Fruit fly (Drosophila melanogaster): ENCODE data around the gene Eip93F.

Eip93F gene

DNA sequence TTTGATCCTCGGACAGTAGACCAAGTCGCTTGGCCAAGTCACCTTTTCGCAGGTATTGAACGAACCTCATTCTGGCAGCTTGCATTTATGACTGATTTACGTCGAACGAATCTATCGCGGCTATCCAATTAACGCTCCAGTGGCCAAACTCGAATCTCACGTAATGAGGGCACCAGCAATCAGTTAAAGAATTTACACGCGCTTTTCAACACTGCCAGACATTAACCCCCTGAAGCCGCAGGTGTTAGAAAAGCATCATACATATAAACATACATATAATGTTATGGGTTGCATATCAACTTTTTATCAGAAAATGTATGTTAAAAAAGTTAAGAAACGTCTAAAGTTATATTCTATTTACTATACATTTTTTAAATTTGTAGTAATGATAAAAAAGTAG lies 76.4 kb downstream of the Eip93F start, which contains the start of gene CG6028:
Gene CG6028 (minus strand): TSS at position 187 of the 400 bp plus-strand sequence.
- TF ChIP-seq CG33017 (tag; optimal IDR thresholded peaks at IDR 0.05) (peak; percentile 47), CG14711 (tag; optimal IDR thresholded peaks at IDR 0.05) (peak; percentile 12), cnc (optimal IDR thresholded peaks at IDR 0.05) (no peak), bab1 (GFP tag; optimal IDR thresholded peaks at IDR 0.05) (peak; percentile 58), CG5204 (GFP tag; optimal IDR thresholded peaks at IDR 0.05) (no peak), CG11617 (GFP tag; optimal IDR thresholded peaks at IDR 0.05) (no peak), toe (GFP tag; optimal IDR thresholded peaks at IDR 0.05) (peak; percentile 34), Mnt (GFP tag; optimal IDR thresholded peaks at IDR 0.05) (peak; percentile 53), CG12768 (GFP tag; optimal IDR thresholded peaks at IDR 0.05) (peak; percentile 64), Crg-1 (GFP tag; optimal IDR thresholded peaks at IDR 0.05) (peak; percentile 27), CG7045 (GFP tag; optimal IDR thresholded peaks at IDR 0.05) (no peak), tj (GFP tag; optimal IDR thresholded peaks at IDR 0.05) (no peak), cic (GFP tag; optimal IDR thresholded peaks at IDR 0.05) (peak; percentile 11), CG7101 (tag; optimal IDR thresholded peaks at IDR 0.05) (peak; percentile 38), kay (GFP tag; ENCODE audit: borderline replicate concordance) (no peak), Hr96 (GFP tag; optimal IDR thresholded peaks at IDR 0.05) (peak; percentile 50), pad (GFP tag; optimal IDR thresholded peaks at IDR 0.05) (peak; percentile 45), ovo (GFP tag; optimal IDR thresholded peaks at IDR 0.05) (peak; percentile 9), Clk (GFP tag; optimal IDR thresholded peaks at IDR 0.05) (no peak), CG1620 (GFP tag; optimal IDR thresholded peaks at IDR 0.05) (peak; percentile 47)

DNA sequence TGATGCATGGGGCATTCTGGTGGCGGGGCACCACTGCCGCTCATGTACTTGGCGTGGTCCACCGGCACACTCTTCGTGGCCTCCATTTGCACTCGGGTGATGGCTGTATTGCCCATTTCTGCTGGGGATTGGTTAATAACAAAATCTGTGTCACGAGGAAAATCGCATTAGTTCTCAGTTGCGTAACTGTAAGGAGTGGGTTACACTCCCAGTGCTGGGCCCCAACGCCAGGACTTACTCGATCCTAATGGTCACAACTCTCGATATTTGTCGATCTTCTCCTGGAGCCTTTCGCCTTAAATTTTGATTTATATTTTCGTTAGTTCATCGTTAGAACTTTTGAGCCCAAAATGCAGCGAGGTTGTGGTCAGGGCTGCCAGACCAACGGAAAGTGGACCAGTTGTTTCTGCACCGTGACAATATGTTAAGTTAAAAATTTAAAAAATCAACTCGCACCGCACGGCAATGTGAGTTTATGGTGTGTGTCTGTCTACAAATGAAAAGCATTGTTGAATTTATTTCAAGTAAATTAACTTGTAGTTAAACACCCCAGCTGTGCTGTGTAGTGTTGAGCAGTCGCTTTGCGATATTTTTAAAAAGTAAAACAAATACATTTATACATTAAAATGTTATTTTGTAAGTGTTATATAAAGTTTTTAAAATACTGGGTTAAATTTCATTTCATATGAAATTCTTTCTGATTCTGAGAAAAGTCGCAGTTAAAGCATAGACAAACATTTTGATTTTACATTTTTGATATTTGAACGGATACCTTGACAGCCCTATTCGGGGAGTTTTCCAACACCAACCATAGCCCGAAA lies 78.2 kb downstream of the Eip93F start, which contains the start of the genes Cchl and ND-42:
Gene Cchl (minus strand): TSS at position 559 of the 821 bp plus-strand sequence.
Gene ND-42 (plus strand): TSS at position 788 of the 821 bp plus-strand sequence.
- TF ChIP-seq cic (GFP tag; optimal IDR thresholded peaks at IDR 0.05): peak; percentile 47
- TF ChIP-seq bab1 (GFP tag; optimal IDR thresholded peaks at IDR 0.05): peak; percentile 84
- TF ChIP-seq CG7101 (tag; optimal IDR thresholded peaks at IDR 0.05): peak; percentile 91
- TF ChIP-seq Crg-1 (GFP tag; optimal IDR thresholded peaks at IDR 0.05): peak; percentile 91
- TF ChIP-seq CG14711 (tag; optimal IDR thresholded peaks at IDR 0.05): peak; percentile 93
- TF ChIP-seq kay (GFP tag; ENCODE audit: borderline replicate concordance): no peak
- TF ChIP-seq CG5204 (GFP tag; optimal IDR thresholded peaks at IDR 0.05): no peak
- TF ChIP-seq pad (GFP tag; optimal IDR thresholded peaks at IDR 0.05): peak; percentile 84
- TF ChIP-seq cnc (optimal IDR thresholded peaks at IDR 0.05): no peak
- peak; percentile 93 for TF ChIP-seq CG12768 (GFP tag; optimal IDR thresholded peaks at IDR 0.05)
- peak; percentile 69 for TF ChIP-seq ovo (GFP tag; optimal IDR thresholded peaks at IDR 0.05)
- peak; percentile 81 for TF ChIP-seq CG33017 (tag; optimal IDR thresholded peaks at IDR 0.05)
- TF ChIP-seq Clk (GFP tag; optimal IDR thresholded peaks at IDR 0.05): peak; percentile 57
- no peak for TF ChIP-seq Hr96 (GFP tag; optimal IDR thresholded peaks at IDR 0.05)
- peak; percentile 84 for TF ChIP-seq CG7045 (GFP tag; optimal IDR thresholded peaks at IDR 0.05)
- peak; percentile 94 for TF ChIP-seq CG11617 (GFP tag; optimal IDR thresholded peaks at IDR 0.05)
- TF ChIP-seq toe (GFP tag; optimal IDR thresholded peaks at IDR 0.05): no peak
- TF ChIP-seq Mnt (GFP tag; optimal IDR thresholded peaks at IDR 0.05): peak; percentile 82
- TF ChIP-seq CG1620 (GFP tag; optimal IDR thresholded peaks at IDR 0.05): peak; percentile 88
- TF ChIP-seq tj (GFP tag; optimal IDR thresholded peaks at IDR 0.05): peak; percentile 63

DNA sequence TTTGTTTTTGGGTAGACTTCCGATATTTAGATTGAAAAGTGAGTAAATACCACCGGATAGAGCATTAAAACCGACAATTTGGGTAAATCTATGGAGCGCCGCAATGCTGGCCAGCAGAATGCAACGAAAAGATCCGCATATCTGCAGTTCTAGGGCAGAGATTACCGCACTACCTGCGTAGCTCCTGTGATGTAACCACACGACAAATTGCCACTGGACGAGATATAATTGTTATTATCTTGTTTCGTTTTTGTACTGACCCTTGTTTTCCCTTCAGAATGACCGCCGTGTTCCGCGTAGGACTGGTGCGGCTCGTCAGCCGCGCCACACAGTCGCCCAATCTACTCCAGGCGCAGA lies 78.8 kb downstream of the Eip93F start:
- TF ChIP-seq pad (GFP tag; optimal IDR thresholded peaks at IDR 0.05) (no peak), kay (GFP tag; ENCODE audit: borderline replicate concordance) (no peak), CG14711 (tag; optimal IDR thresholded peaks at IDR 0.05) (no peak), CG7101 (tag; optimal IDR thresholded peaks at IDR 0.05) (no peak), cnc (optimal IDR thresholded peaks at IDR 0.05) (no peak), Hr96 (GFP tag; optimal IDR thresholded peaks at IDR 0.05) (no peak), CG12768 (GFP tag; optimal IDR thresholded peaks at IDR 0.05) (no peak), CG7045 (GFP tag; optimal IDR thresholded peaks at IDR 0.05) (no peak), tj (GFP tag; optimal IDR thresholded peaks at IDR 0.05) (no peak), cic (GFP tag; optimal IDR thresholded peaks at IDR 0.05) (no peak), toe (GFP tag; optimal IDR thresholded peaks at IDR 0.05) (no peak), CG11617 (GFP tag; optimal IDR thresholded peaks at IDR 0.05) (no peak)

DNA sequence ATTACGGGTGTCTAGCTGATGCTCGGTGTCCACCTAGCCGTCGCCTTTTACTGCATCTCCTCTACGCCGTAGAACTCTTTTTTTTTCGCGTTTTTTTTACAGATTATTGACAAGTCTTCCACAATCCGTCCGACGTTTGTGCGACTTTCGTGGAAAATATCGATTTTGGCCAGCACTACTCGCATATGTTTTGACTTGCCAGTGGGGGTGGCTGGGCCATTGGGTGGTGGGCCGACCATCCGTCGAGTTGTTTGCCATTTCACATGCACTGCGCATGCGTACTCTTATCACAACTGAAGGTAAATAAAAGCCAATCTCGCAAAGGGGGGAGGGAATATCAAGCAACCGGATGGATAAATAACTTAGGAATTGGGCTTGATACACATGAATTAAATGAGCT lies 82.8 kb downstream of the Eip93F start, which contains the start of gene CG13409:
Gene CG13409 (minus strand): TSS at position 163 of the 400 bp plus-strand sequence.
- TF ChIP-seq pad (GFP tag; optimal IDR thresholded peaks at IDR 0.05) (no peak), CG11617 (GFP tag; optimal IDR thresholded peaks at IDR 0.05) (no peak), Clk (GFP tag; optimal IDR thresholded peaks at IDR 0.05) (no peak), CG33017 (tag; optimal IDR thresholded peaks at IDR 0.05) (no peak), Mnt (GFP tag; optimal IDR thresholded peaks at IDR 0.05) (no peak), ovo (GFP tag; optimal IDR thresholded peaks at IDR 0.05) (no peak), Crg-1 (GFP tag; optimal IDR thresholded peaks at IDR 0.05) (no peak)

DNA sequence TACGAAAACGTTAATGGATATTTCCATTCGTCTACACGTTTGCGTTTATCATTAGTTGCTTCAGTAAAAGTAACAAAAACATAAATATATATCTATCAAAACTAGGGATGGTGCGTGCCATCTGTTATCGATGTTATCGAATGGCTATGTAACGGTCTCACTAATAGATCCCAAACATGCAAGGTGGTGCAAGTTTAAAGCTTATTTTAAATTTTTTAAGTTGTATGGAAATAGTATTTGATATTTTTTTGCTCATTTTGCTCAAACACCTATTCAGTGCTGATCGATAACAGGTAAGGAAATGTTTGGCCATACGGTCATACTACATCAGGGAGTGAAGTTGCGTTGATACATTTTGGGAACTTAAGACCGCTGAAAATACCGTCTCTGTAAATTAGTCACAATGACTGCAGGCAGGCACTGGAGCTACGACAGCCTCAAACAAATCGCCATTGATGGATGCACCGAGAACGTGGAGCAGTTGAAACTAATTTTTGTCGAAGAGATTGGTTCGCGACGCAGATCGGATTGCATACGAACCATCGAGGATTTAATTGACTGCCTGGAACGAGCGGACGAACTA lies 85.3 kb downstream of the Eip93F start, which contains the start of the genes CG45099, CG6015, pit and Fadd:
Gene CG45099 (minus strand): TSS at position 127 of the 583 bp plus-strand sequence.
Gene CG6015 (minus strand): TSS at position 127 of the 583 bp plus-strand sequence.
Gene pit (plus strand): TSS at position 139 of the 583 bp plus-strand sequence.
Gene Fadd (plus strand): TSS at position 296 of the 583 bp plus-strand sequence.
- TF ChIP-seq cic (GFP tag; optimal IDR thresholded peaks at IDR 0.05): peak; percentile 1
- TF ChIP-seq CG7101 (tag; optimal IDR thresholded peaks at IDR 0.05): peak; percentile 17
- TF ChIP-seq bab1 (GFP tag; optimal IDR thresholded peaks at IDR 0.05): peak; percentile 72
- TF ChIP-seq CG5204 (GFP tag; optimal IDR thresholded peaks at IDR 0.05): no peak
- peak; percentile 52 for TF ChIP-seq Mnt (GFP tag; optimal IDR thresholded peaks at IDR 0.05)
- TF ChIP-seq toe (GFP tag; optimal IDR thresholded peaks at IDR 0.05): no peak
- TF ChIP-seq CG11617 (GFP tag; optimal IDR thresholded peaks at IDR 0.05): peak; percentile 50
- no peak for TF ChIP-seq CG12768 (GFP tag; optimal IDR thresholded peaks at IDR 0.05)

Measured in whole organism, adult.